Worm (Caenorhabditis elegans) whole organism, L1 larva: ENCODE measurements around the gene sra-6.

Source experiments
- C04F5.9 ChIP-seq: sonication (generic microtip); optimal IDR thresholded peaks from 2 replicates; lab custom pipeline; 2016; ENCODE audit warnings: missing genetic modification characterization, missing compliant biosample characterization
- C34B4.2 ChIP-seq: sonication (generic microtip); optimal IDR thresholded peaks from 2 replicates; lab custom pipeline; 2017; ENCODE audit warnings: mild to moderate bottlenecking, missing genetic modification characterization, missing compliant biosample characterization
- aly-2 ChIP-seq: fragments of 150-350 bp; optimal IDR thresholded peaks from 2 replicates; lab custom pipeline; 2014; ENCODE audit warnings: missing biosample characterization, missing genetic modification characterization
- blmp-1 ChIP-seq: fragments of 150-350 bp; optimal IDR thresholded peaks from 2 replicates; lab custom pipeline; 2014; ENCODE audit warnings: missing biosample characterization, missing genetic modification characterization
- ceh-63 ChIP-seq: fragments of 200-800 bp; sonication (Bioruptor generic); optimal IDR thresholded peaks from 2 replicates; lab custom pipeline; 2018; ENCODE audit warnings: mild to moderate bottlenecking, missing genetic modification characterization, missing compliant biosample characterization
- ceh-8 ChIP-seq: fragments of 200-800 bp; sonication (Bioruptor generic); optimal IDR thresholded peaks from 2 replicates; lab custom pipeline; 2018; ENCODE audit warnings: mild to moderate bottlenecking, missing genetic modification characterization, moderate library complexity, missing compliant biosample characterization
- ceh-88 ChIP-seq: fragments of 200-800 bp; sonication (Bioruptor generic); IDR thresholded peaks from 2 replicates; pipeline ENCODE4 v1.3.6; 2022; ENCODE audit warnings: missing genetic modification characterization, missing compliant biosample characterization
- ceh-90 ChIP-seq: sonication (generic microtip); optimal IDR thresholded peaks from 2 replicates; lab custom pipeline; 2016; ENCODE audit warnings: missing genetic modification characterization, missing compliant biosample characterization
- efl-1 ChIP-seq, 4 experiments: fragments of 150-350 bp; optimal IDR thresholded peaks in 3 of 4; peaks in 1 of 4; 1 replicate in 1 of 4; 2 replicates in 3 of 4; lab custom pipeline; 2014; ENCODE audit warnings: missing biosample characterization in 2 of 4, missing genetic modification characterization in 2 of 4, missing genetic modification reagents in 2 of 4
- efl-3 ChIP-seq: fragments of 200-800 bp; sonication (Bioruptor generic); optimal IDR thresholded peaks from 2 replicates; lab custom pipeline; 2018; ENCODE audit warnings: mild to moderate bottlenecking, missing genetic modification characterization, missing compliant biosample characterization
- egl-13 ChIP-seq: sonication (generic microtip); optimal IDR thresholded peaks from 2 replicates; lab custom pipeline; 2016; ENCODE audit warnings: missing genotype, missing genetic modification reagents, missing genetic modification characterization, missing compliant biosample characterization
- elt-3 ChIP-seq, 6 experiments: fragments of 150-350 bp in 1 of 6; sonication (generic microtip); optimal IDR thresholded peaks; 2 replicates each; lab custom pipeline; 2017 to 2018; ENCODE audit warnings: missing biosample characterization in 6 of 6, missing genetic modification characterization in 6 of 6, inconsistent platforms in 1 of 6
- ets-5 ChIP-seq: fragments of 200-800 bp; sonication (Bioruptor generic); IDR thresholded peaks from 2 replicates; pipeline ENCODE4 v1.3.6; 2022; ENCODE audit warnings: missing genetic modification characterization, missing compliant biosample characterization
- fkh-8 ChIP-seq: sonication (generic microtip); optimal IDR thresholded peaks from 2 replicates; lab custom pipeline; 2016; ENCODE audit warnings: mild to moderate bottlenecking, missing genetic modification characterization, missing compliant biosample characterization
- fos-1 ChIP-seq: fragments of 150-350 bp; optimal IDR thresholded peaks from 2 replicates; lab custom pipeline; 2014; ENCODE audit warnings: missing biosample characterization, missing genetic modification characterization
- grh-1 ChIP-seq: fragments of 200-800 bp; sonication (Bioruptor generic); IDR thresholded peaks from 2 replicates; pipeline ENCODE4 v1.3.6; 2022; ENCODE audit warnings: missing genetic modification reagents, missing genetic modification characterization, missing compliant biosample characterization
- hpl-2 ChIP-seq: fragments of 150-350 bp; optimal IDR thresholded peaks from 2 replicates; lab custom pipeline; 2014; ENCODE audit warnings: missing biosample characterization, missing genetic modification reagents, missing genetic modification characterization
- irx-1 ChIP-seq: sonication (generic microtip); optimal IDR thresholded peaks from 2 replicates; lab custom pipeline; 2016; ENCODE audit warnings: missing genetic modification characterization, missing compliant biosample characterization
- lin-14 ChIP-seq: fragments of 200-800 bp; sonication (Bioruptor generic); optimal IDR thresholded peaks from 2 replicates; lab custom pipeline; 2018; ENCODE audit warnings: mild to moderate bottlenecking, missing genetic modification characterization, moderate library complexity, missing compliant biosample characterization
- lin-35 ChIP-seq, 2 experiments: fragments of 150-350 bp; optimal IDR thresholded peaks; 2 replicates each; lab custom pipeline; 2014; ENCODE audit warnings: missing biosample characterization in 2 of 2, missing genetic modification characterization in 2 of 2, missing genetic modification reagents in 2 of 2
- lsy-2 ChIP-seq, 2 experiments: fragments of 150-350 bp; optimal IDR thresholded peaks; 2 replicates each; lab custom pipeline; 2014; ENCODE audit warnings: missing biosample characterization in 2 of 2, missing genetic modification characterization in 2 of 2
- mab-9 ChIP-seq: fragments of 200-800 bp; sonication (Bioruptor generic); IDR thresholded peaks from 2 replicates; pipeline ENCODE4 v1.3.6; 2022; ENCODE audit warnings: missing genetic modification reagents, missing genetic modification characterization, missing compliant biosample characterization
- mep-1 ChIP-seq: fragments of 150-350 bp; optimal IDR thresholded peaks from 2 replicates; lab custom pipeline; 2014; ENCODE audit warnings: missing biosample characterization, missing genetic modification characterization
- nhr-11 ChIP-seq: fragments of 150-350 bp; optimal IDR thresholded peaks from 2 replicates; lab custom pipeline; 2014; ENCODE audit warnings: missing biosample characterization, missing genetic modification characterization
- nhr-19 ChIP-seq: fragments of 200-800 bp; sonication (Bioruptor generic); conservative IDR thresholded peaks from 2 replicates; pipeline ENCODE4 v1.3.6; 2022; ENCODE audit warnings: missing genetic modification characterization, missing compliant biosample characterization
- nhr-20 ChIP-seq: sonication (generic microtip); optimal IDR thresholded peaks from 2 replicates; lab custom pipeline; 2016; ENCODE audit warnings: mild to moderate bottlenecking, missing genetic modification characterization, missing compliant biosample characterization
- nhr-237 ChIP-seq: fragments of 150-350 bp; optimal IDR thresholded peaks from 2 replicates; lab custom pipeline; 2014; ENCODE audit warnings: missing biosample characterization, missing genetic modification characterization
- nhr-47 ChIP-seq: sonication (generic microtip); optimal IDR thresholded peaks from 2 replicates; lab custom pipeline; 2016; ENCODE audit warnings: mild to moderate bottlenecking, missing genetic modification characterization, moderate library complexity, missing compliant biosample characterization
- nhr-71 ChIP-seq: sonication (generic microtip); optimal IDR thresholded peaks from 2 replicates; lab custom pipeline; 2016; ENCODE audit warnings: mild to moderate bottlenecking, missing genetic modification characterization, moderate library complexity, missing compliant biosample characterization
- nhr-76 ChIP-seq: sonication (generic microtip); optimal IDR thresholded peaks from 2 replicates; lab custom pipeline; 2017; ENCODE audit warnings: missing biosample characterization, missing genetic modification characterization
- nhr-85 ChIP-seq: sonication (generic microtip); peaks from one replicate; lab custom pipeline; 2016; ENCODE audit warnings: missing genetic modification characterization, inconsistent platforms, missing compliant biosample characterization
- nhr-90 ChIP-seq: sonication (generic microtip); optimal IDR thresholded peaks from 2 replicates; lab custom pipeline; 2016; ENCODE audit warnings: mild to moderate bottlenecking, missing genetic modification characterization, missing compliant biosample characterization; ENCODE audit not compliant: poor library complexity
- pag-3 ChIP-seq: sonication (generic microtip); optimal IDR thresholded peaks from 2 replicates; lab custom pipeline; 2017; ENCODE audit warnings: missing genetic modification characterization, mild to moderate bottlenecking, missing compliant biosample characterization, antibody characterized with exemption, borderline replicate concordance; ENCODE audit not compliant: insufficient read depth
- pax-3 ChIP-seq: fragments of 200-800 bp; sonication (Bioruptor generic); optimal IDR thresholded peaks from 2 replicates; lab custom pipeline; 2018; ENCODE audit warnings: mild to moderate bottlenecking, missing genetic modification characterization, moderate library complexity, missing compliant biosample characterization
- skn-1 ChIP-seq: fragments of 150-350 bp; optimal IDR thresholded peaks from 2 replicates; lab custom pipeline; 2014; ENCODE audit warnings: missing biosample characterization, missing genetic modification characterization
- snu-23 ChIP-seq: sonication (generic microtip); optimal IDR thresholded peaks from 2 replicates; lab custom pipeline; 2016; ENCODE audit warnings: missing genetic modification characterization, missing compliant biosample characterization
- sox-4 ChIP-seq: sonication (generic microtip); optimal IDR thresholded peaks from 2 replicates; lab custom pipeline; 2016; ENCODE audit warnings: missing genetic modification characterization, missing compliant biosample characterization
- swsn-7 ChIP-seq: sonication (generic microtip); optimal IDR thresholded peaks from 2 replicates; lab custom pipeline; 2016; ENCODE audit warnings: missing genetic modification characterization, missing compliant biosample characterization
- unc-98 ChIP-seq: fragments of 200-800 bp; sonication (Bioruptor generic); IDR thresholded peaks from 2 replicates; pipeline ENCODE4 v1.3.6; 2022; ENCODE audit warnings: missing genetic modification characterization, missing compliant biosample characterization
- xbp-1 ChIP-seq: sonication (generic microtip); optimal IDR thresholded peaks from 2 replicates; lab custom pipeline; 2016; ENCODE audit warnings: missing genetic modification characterization, missing compliant biosample characterization
- zag-1 ChIP-seq: fragments of 150-350 bp; optimal IDR thresholded peaks from 2 replicates; lab custom pipeline; 2014; ENCODE audit warnings: missing biosample characterization, missing genetic modification characterization
- ztf-4 ChIP-seq: fragments of 150-350 bp; optimal IDR thresholded peaks from 2 replicates; lab custom pipeline; 2014; ENCODE audit warnings: missing biosample characterization, missing genetic modification characterization

sra-6 gene

DNA sequence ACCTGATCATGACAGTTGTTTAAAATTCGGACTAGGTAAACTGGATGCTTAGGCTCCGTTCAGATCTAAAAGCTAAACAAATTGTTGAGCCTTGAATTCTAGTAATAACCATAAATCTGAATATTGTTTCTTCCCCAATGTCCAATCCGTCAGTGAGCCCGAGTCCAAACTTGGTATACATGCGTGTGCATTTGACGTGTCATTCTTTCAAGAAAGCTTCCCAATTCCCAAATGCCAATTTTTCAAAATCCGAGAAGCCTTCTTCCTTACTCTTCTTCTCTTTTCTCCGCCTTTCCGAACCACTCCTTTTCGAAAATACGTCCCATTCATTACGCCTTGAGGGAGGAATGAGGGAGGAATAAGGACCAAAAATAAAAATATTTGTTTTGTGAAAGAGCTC, 26.1 kb upstream of the sra-6 start:
- TF ChIP-seq mab-9 (GFP tag; lab: Robert Waterston, UW) (no peak), nhr-237 (no peak), lin-14 (GFP tag; lab: Kevin White, UChicago) (peak; percentile 15)

- no peak for TF ChIP-seq C04F5.9 (tag; lab: Kevin White, UChicago)
- no peak for TF ChIP-seq efl-1 (optimal IDR thresholded peaks at IDR 0.05; lab: Kevin White, UChicago)
- TF ChIP-seq efl-1 (GFP tag; optimal IDR thresholded peaks at IDR 0.05 in 1 of 2; lab: Kevin White, UChicago), result peak in 1 of 2 experiments; percentile 61
- no peak for TF ChIP-seq blmp-1 (tag; lab: Kevin White, UChicago)
- no peak for TF ChIP-seq nhr-237
These were observed 25.1 kb upstream of the sra-6 start, which contains the start of gene exc-7 for ce11 chrII:9575670-9576069. Gene exc-7 (plus strand): TSS chrII:9575970.

- TF ChIP-seq sox-4 (tag; lab: Kevin White, UChicago), result no peak
- TF ChIP-seq xbp-1 (tag; lab: Kevin White, UChicago), result no peak
- TF ChIP-seq nhr-71, result no peak
- TF ChIP-seq C04F5.9 (tag; lab: Kevin White, UChicago), result no peak
- no peak for TF ChIP-seq ceh-8 (GFP tag; lab: Kevin White, UChicago)
- TF ChIP-seq nhr-76 (tag; lab: Kevin White, UChicago), result no peak
- TF ChIP-seq fkh-8 (tag; lab: Kevin White, UChicago), result peak; percentile 22
- no peak for TF ChIP-seq aly-2 (tag; lab: Kevin White, UChicago)
- no peak for TF ChIP-seq irx-1 (tag; lab: Kevin White, UChicago)
- no peak for TF ChIP-seq C34B4.2 (tag; lab: Kevin White, UChicago)
- no peak for TF ChIP-seq efl-3 (GFP tag; lab: Kevin White, UChicago)
- TF ChIP-seq ztf-4 (tag; lab: Kevin White, UChicago), result no peak
- TF ChIP-seq efl-1 (optimal IDR thresholded peaks at IDR 0.05; lab: Kevin White, UChicago), result no peak
- peak in 1 of 2 experiments; percentile 65 for TF ChIP-seq efl-1 (GFP tag; optimal IDR thresholded peaks at IDR 0.05 in 1 of 2; lab: Kevin White, UChicago)
- TF ChIP-seq mep-1 (tag; lab: Kevin White, UChicago), result no peak
- TF ChIP-seq ceh-63 (GFP tag; lab: Kevin White, UChicago), result no peak
- no peak for TF ChIP-seq ets-5 (GFP tag; lab: Robert Waterston, UW)
- no peak for TF ChIP-seq swsn-7 (tag; lab: Kevin White, UChicago)
- TF ChIP-seq nhr-90 (tag; lab: Kevin White, UChicago), result no peak
- peak; percentile 46 for TF ChIP-seq lin-14 (GFP tag; lab: Kevin White, UChicago)
- no peak for TF ChIP-seq zag-1 (tag; lab: Kevin White, UChicago)
- no peak for TF ChIP-seq nhr-11
- TF ChIP-seq fos-1, result no peak
- TF ChIP-seq nhr-47 (tag; lab: Kevin White, UChicago), result no peak
- TF ChIP-seq unc-98, result no peak
- TF ChIP-seq ceh-90, result no peak
- 0 out of 2 replicates have a peak, but pooled peaks have one; percentile 28 for TF ChIP-seq grh-1 (GFP tag; lab: Robert Waterston, UW)
- peak; percentile 10 for TF ChIP-seq blmp-1 (tag; lab: Kevin White, UChicago)
- TF ChIP-seq nhr-19 (GFP tag; lab: Robert Waterston, UW), result no peak
- TF ChIP-seq pag-3 (tag; lab: Kevin White, UChicago), result no peak
These were observed 23.8 kb upstream of the sra-6 start for ce11 chrII:9574406-9574805.

DNA sequence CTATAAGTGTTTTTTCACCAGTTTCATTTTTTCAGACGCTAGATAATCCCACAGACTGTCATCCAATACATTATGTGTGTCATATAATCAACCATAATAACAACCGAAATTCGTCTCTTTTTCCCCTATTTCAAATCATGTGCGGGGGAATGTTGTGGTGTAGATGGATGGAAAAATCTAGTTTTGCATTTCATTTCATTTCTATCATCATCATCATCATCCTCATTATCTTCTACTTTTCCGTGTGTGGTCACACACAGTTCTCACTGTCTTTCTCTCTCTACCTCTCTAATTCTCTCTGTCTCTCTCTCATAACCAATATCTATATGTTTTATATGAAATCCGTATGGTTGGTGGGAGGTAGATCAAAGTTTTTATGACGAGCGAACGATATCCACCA, 22.8 kb upstream of the sra-6 start:
- TF ChIP-seq egl-13 (tag; lab: Kevin White, UChicago) (no peak), ets-5 (GFP tag; lab: Robert Waterston, UW) (no peak), elt-3 (tag; optimal IDR thresholded peaks at IDR 0.05; lab: Kevin White, UChicago) (peak in 1 of 6 experiments; percentile 52), pax-3 (tag; lab: Kevin White, UChicago) (no peak), mep-1 (tag; lab: Kevin White, UChicago) (peak; percentile 2), swsn-7 (tag; lab: Kevin White, UChicago) (peak; percentile 6), blmp-1 (tag; lab: Kevin White, UChicago) (peak; percentile 54), ceh-88 (GFP tag; lab: Robert Waterston, UW) (no peak), nhr-71 (peak; percentile 25), nhr-20 (peak; percentile 72), nhr-90 (tag; lab: Kevin White, UChicago) (peak; percentile 51), ceh-90 (no peak), grh-1 (GFP tag; lab: Robert Waterston, UW) (peak; percentile 47; the same call in 1 of the 2 replicates), nhr-19 (GFP tag; lab: Robert Waterston, UW) (0 out of 2 replicates have a peak, but pooled peaks have one; percentile 12), skn-1 (tag; lab: Kevin White, UChicago) (no peak), pag-3 (tag; lab: Kevin White, UChicago) (no peak), lin-35 (GFP tag; optimal IDR thresholded peaks at IDR 0.05; lab: Kevin White, UChicago) (peak in 1 of 2 experiments; percentile 24), hpl-2 (GFP tag; lab: Kevin White, UChicago) (no peak), nhr-85 (tag; lab: Kevin White, UChicago) (peak; percentile 80), efl-3 (GFP tag; lab: Kevin White, UChicago) (no peak), efl-1 (optimal IDR thresholded peaks at IDR 0.05; lab: Kevin White, UChicago) (no peak), efl-1 (GFP tag; optimal IDR thresholded peaks at IDR 0.05 in 1 of 2; lab: Kevin White, UChicago) (peak in 1 of 2 experiments; percentile 59), lsy-2 (tag; optimal IDR thresholded peaks at IDR 0.05; lab: Kevin White, UChicago) (peak in 1 of 2 experiments; percentile 32), lin-14 (GFP tag; lab: Kevin White, UChicago) (peak; percentile 67), snu-23 (GFP tag; lab: Kevin White, UChicago) (peak; percentile 71)
- TF ChIP-seq, all 84 proteins: peak for 15
